Fruit fly (Drosophila melanogaster): ENCODE measurements around the gene kst.

- TF ChIP-seq CG8478 (optimal IDR thresholded peaks at IDR 0.05) (no peak), CTCF (optimal IDR thresholded peaks at IDR 0.05) (no peak)
Observed at dm6 chr3L:3343260-3343659, 6.6 kb downstream of the kst start.

Measured in S2 (cell line).